Worm (Caenorhabditis elegans): ENCODE results near the gene wrt-1.

The wrt-1 gene

DNA sequence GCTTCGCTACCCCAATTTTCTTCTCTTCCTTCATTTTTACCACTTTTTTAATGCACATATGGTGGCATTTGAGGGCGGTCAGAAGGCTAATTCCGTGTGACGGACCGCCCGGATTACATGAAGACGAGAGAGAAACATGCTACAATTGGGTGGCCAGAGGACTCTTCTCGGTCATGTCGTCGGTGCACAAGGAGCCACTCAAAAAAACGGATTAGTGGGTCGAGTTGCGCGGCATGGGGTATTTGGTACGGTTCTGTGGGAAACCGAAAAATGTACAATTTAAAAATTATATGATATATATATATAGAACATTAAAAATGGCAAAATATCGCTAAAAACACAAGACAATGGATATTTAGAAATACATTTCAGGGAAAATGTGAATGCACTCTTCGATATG, 40.0 kb downstream of the wrt-1 start:
- no peak for TF ChIP-seq unc-62 (GFP tag; optimal IDR thresholded peaks at IDR 0.05)

ce11 chrII:7574143-7574542, 43.3 kb downstream of the wrt-1 start, which contains the start of gene F35D2.2:
TSS of gene F35D2.2 (plus strand) at chrII:7574443.
- no peak for TF ChIP-seq unc-62 (GFP tag; optimal IDR thresholded peaks at IDR 0.05)

DNA sequence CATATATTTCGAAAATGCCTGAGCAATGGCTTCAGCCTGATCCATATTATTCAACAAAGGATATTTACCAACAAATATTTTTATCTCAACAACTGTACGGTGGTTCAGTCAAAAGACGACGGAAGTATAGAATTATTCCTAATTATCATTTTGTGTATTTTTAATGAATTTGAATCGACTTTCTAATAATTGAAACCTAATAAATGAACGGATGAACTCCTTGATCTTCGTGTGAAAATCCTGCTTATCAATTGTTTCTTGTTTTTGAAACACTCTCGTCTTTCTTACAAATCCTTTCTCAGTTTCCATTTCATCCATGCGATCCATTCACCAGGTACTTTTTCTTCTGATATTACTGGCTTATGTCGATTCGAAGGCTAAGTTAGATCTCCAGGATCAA, 44.8 kb downstream of the wrt-1 start, which contains the start of gene F35D2.1:
Gene F35D2.1 (plus strand): TSS at position 301 of the 400 bp plus-strand sequence.
- TF ChIP-seq unc-62 (GFP tag; optimal IDR thresholded peaks at IDR 0.05) = no peak

- no peak for TF ChIP-seq unc-62 (GFP tag; optimal IDR thresholded peaks at IDR 0.05)
Observed at ce11 chrII:7577412-7577811, 46.6 kb downstream of the wrt-1 start, which contains the start of gene F35D2.6. TSS of gene F35D2.6 (plus strand) at chrII:7577712.

Measured in whole organism, dauer.